ENCODE assay signal across 3 worm cellular contexts in genomic region chrX:6522634-6523070, ce11.
TF ChIP-seq lines count a peak whose summit lies in the region.

No protein-coding gene starts in this region.

TF ChIP-seq in whole organism, L2 larva, 48 proteins besides CTCF, POLR2A, EP300 and RAD21 (continued from another document):
- TF ChIP-seq lin-11 (tag; optimal IDR thresholded peaks at IDR 0.05; lab: Kevin White, UChicago), result no peak
- TF ChIP-seq Y55F3AM.14 (GFP tag; optimal IDR thresholded peaks at IDR 0.05; lab: Kevin White, UChicago), result no peak
- TF ChIP-seq nhr-10 (tag; optimal IDR thresholded peaks at IDR 0.05; lab: Kevin White, UChicago), result no peak
- no peak for TF ChIP-seq mab-5 (tag; optimal IDR thresholded peaks at IDR 0.05; lab: Kevin White, UChicago)
- TF ChIP-seq snpc-4 (tag; optimal IDR thresholded peaks at IDR 0.05; lab: Kevin White, UChicago), result no peak
- TF ChIP-seq sma-3 (GFP tag; optimal IDR thresholded peaks at IDR 0.05; lab: Kevin White, UChicago), result no peak
- no peak for TF ChIP-seq nhr-21 (tag; optimal IDR thresholded peaks at IDR 0.05; lab: Kevin White, UChicago)
- TF ChIP-seq nhr-6 (tag; optimal IDR thresholded peaks at IDR 0.05; lab: Kevin White, UChicago), result no peak
- no peak for TF ChIP-seq ztf-4 (tag; optimal IDR thresholded peaks at IDR 0.05; lab: Kevin White, UChicago)
- TF ChIP-seq elt-1 (tag; optimal IDR thresholded peaks at IDR 0.05; lab: Kevin White, UChicago), result no peak
- TF ChIP-seq gmeb-1 (tag; optimal IDR thresholded peaks at IDR 0.05; lab: Kevin White, UChicago), result peak; percentile 41
- TF ChIP-seq sma-9 (GFP tag; optimal IDR thresholded peaks at IDR 0.05; lab: Kevin White, UChicago), result peak; percentile 30
- TF ChIP-seq sma-9 (tag; optimal IDR thresholded peaks at IDR 0.05; lab: Kevin White, UChicago), result no peak
- TF ChIP-seq blmp-1 (tag; optimal IDR thresholded peaks at IDR 0.05; lab: Kevin White, UChicago; ENCODE audit: insufficient read depth), result no peak
- no peak for TF ChIP-seq ztf-11 (tag; optimal IDR thresholded peaks at IDR 0.05; lab: Kevin White, UChicago)
- no peak for TF ChIP-seq unc-39 (tag; optimal IDR thresholded peaks at IDR 0.05; lab: Kevin White, UChicago)
- no peak for TF ChIP-seq nhr-11 (tag; optimal IDR thresholded peaks at IDR 0.05; lab: Kevin White, UChicago)
- TF ChIP-seq R02D3.7 (tag; optimal IDR thresholded peaks at IDR 0.05; lab: Kevin White, UChicago), result no peak
- TF ChIP-seq elt-3 (tag; optimal IDR thresholded peaks at IDR 0.05; lab: Kevin White, UChicago), result no peak
- no peak for TF ChIP-seq nhr-12 (tag; optimal IDR thresholded peaks at IDR 0.05; lab: Kevin White, UChicago)
- peak; percentile 49 for TF ChIP-seq F13H6.1 (tag; optimal IDR thresholded peaks at IDR 0.05; lab: Kevin White, UChicago)
- TF ChIP-seq sem-4 (tag; optimal IDR thresholded peaks at IDR 0.05; lab: Kevin White, UChicago), result no peak
- no peak for TF ChIP-seq skn-1 (tag; optimal IDR thresholded peaks at IDR 0.05; lab: Kevin White, UChicago)
- TF ChIP-seq nhr-25 (tag; optimal IDR thresholded peaks at IDR 0.05; lab: Kevin White, UChicago), result no peak

TF ChIP-seq in whole organism, L4 larva, 104 proteins besides CTCF, POLR2A, EP300 and RAD21 (continued from another document and continues in another):
- no peak for TF ChIP-seq skn-1 (tag; optimal IDR thresholded peaks at IDR 0.05; lab: Kevin White, UChicago)
- TF ChIP-seq mep-1 (tag; optimal IDR thresholded peaks at IDR 0.05; lab: Kevin White, UChicago), result peak; percentile 22
- no peak for TF ChIP-seq fkh-10 (GFP tag; optimal IDR thresholded peaks at IDR 0.05; lab: Kevin White, UChicago)
- TF ChIP-seq madf-5 (GFP tag; IDR thresholded peaks at IDR 0.05; lab: Robert Waterston, UW), result 0 out of 4 replicates have a peak, but pooled peaks of 1 of the 2 experiments have one; percentile 25
- no peak for TF ChIP-seq ZK337.2 (GFP tag; IDR thresholded peaks at IDR 0.05; lab: Robert Waterston, UW)
- no peak for TF ChIP-seq zip-2 (tag; optimal IDR thresholded peaks at IDR 0.05; lab: Kevin White, UChicago)
- no peak for TF ChIP-seq madf-9 (GFP tag; conservative IDR thresholded peaks at IDR 0.05; lab: Robert Waterston, UW)
- TF ChIP-seq lin-1 (GFP tag; IDR thresholded peaks at IDR 0.05; lab: Robert Waterston, UW), result 0 out of 2 replicates have a peak, but pooled peaks have one; percentile 50
- TF ChIP-seq mxl-3 (GFP tag; optimal IDR thresholded peaks at IDR 0.05; lab: Kevin White, UChicago), result no peak
- TF ChIP-seq F49E8.2 (tag; optimal IDR thresholded peaks at IDR 0.05; lab: Kevin White, UChicago; ENCODE audit: borderline replicate concordance), result no peak
- TF ChIP-seq attf-4 (tag; optimal IDR thresholded peaks at IDR 0.05; lab: Kevin White, UChicago), result no peak
- TF ChIP-seq nhr-28 (tag; optimal IDR thresholded peaks at IDR 0.05; lab: Kevin White, UChicago), result peak; percentile 77
- TF ChIP-seq R02D3.7 (tag; optimal IDR thresholded peaks at IDR 0.05; lab: Kevin White, UChicago), result no peak
- no peak for TF ChIP-seq set-16 (GFP tag; IDR thresholded peaks at IDR 0.05; lab: Robert Waterston, UW)
- no peak for TF ChIP-seq ces-1 (GFP tag; optimal IDR thresholded peaks at IDR 0.05; lab: Kevin White, UChicago)
- TF ChIP-seq mxl-2 (GFP tag; conservative IDR thresholded peaks at IDR 0.05; lab: Robert Waterston, UW), result 0 out of 2 replicates have a peak, but pooled peaks have one; percentile 14
- no peak for TF ChIP-seq zfp-2 (tag; optimal IDR thresholded peaks at IDR 0.05; lab: Kevin White, UChicago)
- TF ChIP-seq lin-13 (GFP tag; optimal IDR thresholded peaks at IDR 0.05; lab: Kevin White, UChicago), result no peak
- TF ChIP-seq mes-2 (tag; optimal IDR thresholded peaks at IDR 0.05; lab: Kevin White, UChicago; ENCODE audit: poor library complexity, severe bottlenecking), result no peak
- TF ChIP-seq ctbp-1 (GFP tag; IDR thresholded peaks at IDR 0.05; lab: Robert Waterston, UW), result no peak
- no peak for TF ChIP-seq nhr-11 (tag; optimal IDR thresholded peaks at IDR 0.05; lab: Kevin White, UChicago)
- TF ChIP-seq F26F4.8 (GFP tag; conservative IDR thresholded peaks at IDR 0.05; lab: Robert Waterston, UW), result no peak
- peak; percentile 60; the same call in 1 of the 2 replicates for TF ChIP-seq mdt-29 (GFP tag; IDR thresholded peaks at IDR 0.05; lab: Robert Waterston, UW)
- TF ChIP-seq nhr-10 (tag; optimal IDR thresholded peaks at IDR 0.05; lab: Kevin White, UChicago), result no peak
- no peak for TF ChIP-seq unc-130 (GFP tag; optimal IDR thresholded peaks at IDR 0.05; lab: Kevin White, UChicago)
- peak; percentile 21 for TF ChIP-seq nhr-77 (tag; optimal IDR thresholded peaks at IDR 0.05; lab: Kevin White, UChicago)
- TF ChIP-seq cey-2 (tag; optimal IDR thresholded peaks at IDR 0.05; lab: Kevin White, UChicago; ENCODE audit: borderline replicate concordance, insufficient read depth), result no peak
- TF ChIP-seq lir-3 (tag; optimal IDR thresholded peaks at IDR 0.05; lab: Kevin White, UChicago), result no peak
- no peak for TF ChIP-seq hif-1 (tag; optimal IDR thresholded peaks at IDR 0.05; lab: Kevin White, UChicago)
- TF ChIP-seq daf-16 (GFP tag; optimal IDR thresholded peaks at IDR 0.05; lab: Kevin White, UChicago), result peak in 1 of 2 experiments; percentile 38
- peak; percentile 86 for TF ChIP-seq daf-16 (tag; optimal IDR thresholded peaks at IDR 0.05; lab: Kevin White, UChicago)
- TF ChIP-seq zip-11 (GFP tag; IDR thresholded peaks at IDR 0.05; lab: Robert Waterston, UW), result no peak
- no peak for TF ChIP-seq ceh-82 (tag; optimal IDR thresholded peaks at IDR 0.05; lab: Kevin White, UChicago)
- TF ChIP-seq ztf-7 (tag; optimal IDR thresholded peaks at IDR 0.05; lab: Kevin White, UChicago), result no peak
- TF ChIP-seq dmd-9 (GFP tag; IDR thresholded peaks at IDR 0.05; lab: Robert Waterston, UW), result no peak
- TF ChIP-seq dmd-6 (GFP tag; IDR thresholded peaks at IDR 0.05; lab: Robert Waterston, UW), result peak; percentile 78
- TF ChIP-seq lin-15B (tag; optimal IDR thresholded peaks at IDR 0.05; lab: Kevin White, UChicago), result no peak
- no peak for TF ChIP-seq ceh-62 (tag; optimal IDR thresholded peaks at IDR 0.05; lab: Kevin White, UChicago)
- TF ChIP-seq unc-39 (tag; optimal IDR thresholded peaks at IDR 0.05; lab: Kevin White, UChicago), result no peak
- TF ChIP-seq hlh-30 (tag; optimal IDR thresholded peaks at IDR 0.05; lab: Kevin White, UChicago; ENCODE audit: insufficient read depth), result peak; percentile 16
- TF ChIP-seq lsy-2 (tag; optimal IDR thresholded peaks at IDR 0.05; lab: Kevin White, UChicago), result no peak
- no peak for TF ChIP-seq tag-97 (GFP tag; IDR thresholded peaks at IDR 0.05; lab: Robert Waterston, UW)
- no peak for TF ChIP-seq fos-1 (tag; optimal IDR thresholded peaks at IDR 0.05; lab: Kevin White, UChicago)
- no peak for TF ChIP-seq dpl-1 (GFP tag; optimal IDR thresholded peaks at IDR 0.05; lab: Kevin White, UChicago)
- TF ChIP-seq Y48G9A.11 (GFP tag; IDR thresholded peaks at IDR 0.05; lab: Robert Waterston, UW), result no peak
- TF ChIP-seq dve-1 (tag; optimal IDR thresholded peaks at IDR 0.05; lab: Kevin White, UChicago; ENCODE audit: insufficient read depth), result peak; percentile 72
- TF ChIP-seq saeg-2 (GFP tag; IDR thresholded peaks at IDR 0.05; lab: Robert Waterston, UW), result peak; percentile 72; the same call in 1 of the 2 replicates
- no peak for TF ChIP-seq daf-19 (GFP tag; conservative IDR thresholded peaks at IDR 0.05; lab: Robert Waterston, UW)
- TF ChIP-seq egl-27 (tag; optimal IDR thresholded peaks at IDR 0.05; lab: Kevin White, UChicago), result no peak
- peak; percentile 69 for TF ChIP-seq nhr-102 (tag; optimal IDR thresholded peaks at IDR 0.05; lab: Kevin White, UChicago)
- TF ChIP-seq aly-2 (tag; optimal IDR thresholded peaks at IDR 0.05; lab: Kevin White, UChicago), result no peak
- TF ChIP-seq nhr-42 (GFP tag; IDR thresholded peaks at IDR 0.05; lab: Robert Waterston, UW), result peak; percentile 78
- no peak for TF ChIP-seq Y75B8A.6 (GFP tag; IDR thresholded peaks at IDR 0.05; lab: Robert Waterston, UW)
- TF ChIP-seq F44E2.7 (GFP tag; IDR thresholded peaks at IDR 0.05; lab: Robert Waterston, UW), result no peak
- TF ChIP-seq tra-1 (GFP tag; IDR thresholded peaks at IDR 0.05; lab: Robert Waterston, UW), result peak; percentile 86
- no peak for TF ChIP-seq dmd-8 (GFP tag; IDR thresholded peaks at IDR 0.05; lab: Robert Waterston, UW)
- TF ChIP-seq ceh-28 (tag; optimal IDR thresholded peaks at IDR 0.05; lab: Kevin White, UChicago), result no peak

TF ChIP-seq in whole organism, young adult, 124 proteins besides CTCF, POLR2A, EP300 and RAD21 (continued from another document and continues in another):
- peak; percentile 29 for TF ChIP-seq B0035.1 (tag; optimal IDR thresholded peaks at IDR 0.05; lab: Kevin White, UChicago)
- TF ChIP-seq attf-6 (GFP tag; IDR thresholded peaks at IDR 0.05; lab: Robert Waterston, UW), result no peak
- no peak for TF ChIP-seq mel-28 (tag; optimal IDR thresholded peaks at IDR 0.05; lab: Kevin White, UChicago; ENCODE audit: borderline replicate concordance)
- TF ChIP-seq madf-10 (tag; optimal IDR thresholded peaks at IDR 0.05; lab: Kevin White, UChicago), result peak; percentile 14
- no peak for TF ChIP-seq F37B4.10 (GFP tag; IDR thresholded peaks at IDR 0.05; lab: Robert Waterston, UW)
- TF ChIP-seq nfya-2 (GFP tag; IDR thresholded peaks at IDR 0.05; lab: Robert Waterston, UW), result 0 out of 2 replicates have a peak, but pooled peaks have one; percentile 57
- no peak for TF ChIP-seq aptf-2 (GFP tag; conservative IDR thresholded peaks at IDR 0.05; lab: Robert Waterston, UW)
- peak; percentile 69 for TF ChIP-seq tlf-1 (GFP tag; optimal IDR thresholded peaks at IDR 0.05; lab: Kevin White, UChicago)
- TF ChIP-seq Y53F4B.3 (GFP tag; IDR thresholded peaks at IDR 0.05; lab: Robert Waterston, UW), result no peak
- TF ChIP-seq madf-8 (GFP tag; conservative IDR thresholded peaks at IDR 0.05; lab: Robert Waterston, UW), result no peak
- no peak for TF ChIP-seq nhr-120 (GFP tag; IDR thresholded peaks at IDR 0.05; lab: Robert Waterston, UW)
- TF ChIP-seq egrh-3 (GFP tag; IDR thresholded peaks at IDR 0.05; lab: Robert Waterston, UW), result no peak
- no peak for TF ChIP-seq K12H6.12 (tag; optimal IDR thresholded peaks at IDR 0.05; lab: Kevin White, UChicago)
- TF ChIP-seq mcd-1 (GFP tag; IDR thresholded peaks at IDR 0.05; lab: Robert Waterston, UW), result no peak; the same call in 1 of the 2 replicates
- TF ChIP-seq unc-130 (GFP tag; optimal IDR thresholded peaks at IDR 0.05; lab: Kevin White, UChicago), result no peak
- TF ChIP-seq F22D6.2 (tag; optimal IDR thresholded peaks at IDR 0.05; lab: Kevin White, UChicago), result no peak
- no peak for TF ChIP-seq hlh-12 (tag; optimal IDR thresholded peaks at IDR 0.05; lab: Kevin White, UChicago)
- 0 out of 2 replicates have a peak, but pooled peaks have one; percentile 24 for TF ChIP-seq sea-2 (GFP tag; IDR thresholded peaks at IDR 0.05; lab: Robert Waterston, UW)
- TF ChIP-seq B0261.1 (tag; optimal IDR thresholded peaks at IDR 0.05; lab: Kevin White, UChicago), result no peak
- TF ChIP-seq B0336.3 (GFP tag; IDR thresholded peaks at IDR 0.05; lab: Robert Waterston, UW), result peak; percentile 92
- TF ChIP-seq akir-1 (GFP tag; optimal IDR thresholded peaks at IDR 0.05; lab: Kevin White, UChicago), result no peak
- TF ChIP-seq snpc-1.1 (tag; optimal IDR thresholded peaks at IDR 0.05; lab: Kevin White, UChicago; ENCODE audit: insufficient read depth), result no peak
- TF ChIP-seq F33H1.4 (GFP tag; IDR thresholded peaks at IDR 0.05; lab: Robert Waterston, UW), result no peak
- TF ChIP-seq efl-1 (GFP tag; optimal IDR thresholded peaks at IDR 0.05; lab: Kevin White, UChicago), result no peak
- no peak for TF ChIP-seq zfh-2 (GFP tag; conservative IDR thresholded peaks at IDR 0.05; lab: Robert Waterston, UW)
- TF ChIP-seq dpl-1 (GFP tag; optimal IDR thresholded peaks at IDR 0.05; lab: Kevin White, UChicago), result no peak
- no peak for TF ChIP-seq F55B11.4 (tag; optimal IDR thresholded peaks at IDR 0.05; lab: Kevin White, UChicago; ENCODE audit: borderline replicate concordance, insufficient read depth)
- TF ChIP-seq Y53G8AR.9 (GFP tag; conservative IDR thresholded peaks at IDR 0.05; lab: Robert Waterston, UW), result peak; percentile 92
- TF ChIP-seq ztf-3 (GFP tag; optimal IDR thresholded peaks at IDR 0.05; lab: Kevin White, UChicago), result peak; percentile 4
- peak; percentile 55 for TF ChIP-seq gei-17 (GFP tag; optimal IDR thresholded peaks at IDR 0.05; lab: Kevin White, UChicago)
- TF ChIP-seq bed-2 (GFP tag; IDR thresholded peaks at IDR 0.05; lab: Robert Waterston, UW), result no peak
- TF ChIP-seq ekl-4 (GFP tag; IDR thresholded peaks at IDR 0.05; lab: Robert Waterston, UW), result peak; percentile 71
- TF ChIP-seq cebp-1 (GFP tag; IDR thresholded peaks at IDR 0.05; lab: Robert Waterston, UW), result no peak
- peak; percentile 79 for TF ChIP-seq cebp-1 (tag; optimal IDR thresholded peaks at IDR 0.05; lab: Kevin White, UChicago)
- TF ChIP-seq dpff-1 (tag; optimal IDR thresholded peaks at IDR 0.05; lab: Kevin White, UChicago), result peak; percentile 58
- no peak for TF ChIP-seq hlh-26 (GFP tag; conservative IDR thresholded peaks at IDR 0.05; lab: Robert Waterston, UW)
- TF ChIP-seq ceh-40 (GFP tag; IDR thresholded peaks at IDR 0.05; lab: Robert Waterston, UW), result no peak
- no peak for TF ChIP-seq lir-1 (GFP tag; conservative IDR thresholded peaks at IDR 0.05; lab: Robert Waterston, UW)
- peak; percentile 85 for TF ChIP-seq nhr-90 (tag; optimal IDR thresholded peaks at IDR 0.05; lab: Kevin White, UChicago)
- no peak for TF ChIP-seq lsl-1 (GFP tag; optimal IDR thresholded peaks at IDR 0.05; lab: Kevin White, UChicago)
- TF ChIP-seq athp-1 (tag; optimal IDR thresholded peaks at IDR 0.05; lab: Kevin White, UChicago), result no peak
- no peak for TF ChIP-seq Y79H2A.3 (GFP tag; conservative IDR thresholded peaks at IDR 0.05; lab: Robert Waterston, UW)
- TF ChIP-seq rpc-1 (optimal IDR thresholded peaks at IDR 0.05; lab: Kevin White, UChicago), result no peak
- no peak for TF ChIP-seq rpc-1 (tag; optimal IDR thresholded peaks at IDR 0.05; lab: Kevin White, UChicago)
- no peak for TF ChIP-seq xnd-1 (tag; optimal IDR thresholded peaks at IDR 0.05; lab: Kevin White, UChicago)
- no peak for TF ChIP-seq snpc-3.4 (tag; optimal IDR thresholded peaks at IDR 0.05; lab: Kevin White, UChicago)
- TF ChIP-seq egl-18 (GFP tag; IDR thresholded peaks at IDR 0.05; lab: Robert Waterston, UW), result no peak
- TF ChIP-seq F49E8.2 (tag; optimal IDR thresholded peaks at IDR 0.05; lab: Kevin White, UChicago; ENCODE audit: insufficient read depth), result no peak
- no peak for TF ChIP-seq ztf-18 (tag; optimal IDR thresholded peaks at IDR 0.05; lab: Kevin White, UChicago)
- peak; percentile 66 for TF ChIP-seq unc-62 (GFP tag; optimal IDR thresholded peaks at IDR 0.05; lab: Kevin White, UChicago)
- no peak for TF ChIP-seq snpc-4 (GFP tag; optimal IDR thresholded peaks at IDR 0.05; lab: Kevin White, UChicago)
- TF ChIP-seq snpc-4 (tag; optimal IDR thresholded peaks at IDR 0.05; lab: Kevin White, UChicago), result no peak
- TF ChIP-seq aptf-3 (GFP tag; IDR thresholded peaks at IDR 0.05; lab: Robert Waterston, UW), result no peak
- no peak for TF ChIP-seq T26A5.8 (tag; optimal IDR thresholded peaks at IDR 0.05; lab: Kevin White, UChicago)
- TF ChIP-seq ztf-28 (GFP tag; IDR thresholded peaks at IDR 0.05; lab: Robert Waterston, UW), result no peak
- peak; percentile 87 for TF ChIP-seq chd-7 (tag; optimal IDR thresholded peaks at IDR 0.05; lab: Kevin White, UChicago)
- no peak for TF ChIP-seq mes-4 (tag; optimal IDR thresholded peaks at IDR 0.05; lab: Kevin White, UChicago)
- TF ChIP-seq ceh-58 (GFP tag; IDR thresholded peaks at IDR 0.05; lab: Robert Waterston, UW), result no peak
- TF ChIP-seq K11D2.4 (GFP tag; IDR thresholded peaks at IDR 0.05; lab: Robert Waterston, UW), result 0 out of 2 replicates have a peak, but pooled peaks have one; percentile 21
- TF ChIP-seq ztf-26 (tag; optimal IDR thresholded peaks at IDR 0.05; lab: Kevin White, UChicago), result no peak
- peak; percentile 40 for TF ChIP-seq ztf-22 (GFP tag; optimal IDR thresholded peaks at IDR 0.05; lab: Kevin White, UChicago)
- TF ChIP-seq nfyb-1 (GFP tag; IDR thresholded peaks at IDR 0.05; lab: Robert Waterston, UW), result peak; percentile 90
- TF ChIP-seq dox-1 (GFP tag; IDR thresholded peaks at IDR 0.05; lab: Robert Waterston, UW), result no peak
- no peak for TF ChIP-seq tbx-9 (tag; optimal IDR thresholded peaks at IDR 0.05; lab: Kevin White, UChicago; ENCODE audit: borderline replicate concordance)
- TF ChIP-seq C06A6.2 (GFP tag; conservative IDR thresholded peaks at IDR 0.05; lab: Robert Waterston, UW), result peak; percentile 38; the same call in 1 of the 2 replicates
